Worm (Caenorhabditis elegans) whole organism, young adult: ENCODE data around the gene col-91.

Experiments
- B0035.1 ChIP-seq: sonication (generic microtip); optimal IDR thresholded peaks from 2 replicates; lab custom pipeline; 2016; ENCODE audit warnings: missing genetic modification characterization, mild to moderate bottlenecking, missing compliant biosample characterization, missing genotype, missing genetic modification reagents
- B0261.1 ChIP-seq: sonication (generic microtip); optimal IDR thresholded peaks from 2 replicates; lab custom pipeline; 2016; ENCODE audit warnings: mild to moderate bottlenecking, missing genetic modification characterization, moderate library complexity, missing compliant biosample characterization
- C06A6.2 ChIP-seq: fragments of 200-800 bp; sonication (Bioruptor generic); conservative IDR thresholded peaks from 2 replicates; pipeline ENCODE4 v1.3.6; 2022; ENCODE audit warnings: missing genetic modification characterization, missing compliant biosample characterization
- C17E4.6 ChIP-seq: fragments of 200-800 bp; sonication (Bioruptor generic); IDR thresholded peaks from 2 replicates; pipeline ENCODE4 v1.3.6; 2022; ENCODE audit warnings: missing genetic modification reagents, missing genetic modification characterization, missing compliant biosample characterization
- F10E7.11 ChIP-seq: sonication (generic microtip); optimal IDR thresholded peaks from 2 replicates; lab custom pipeline; 2017; ENCODE audit warnings: mild to moderate bottlenecking, missing genetic modification characterization, moderate library complexity, missing compliant biosample characterization
- F23B12.7 ChIP-seq: sonication (generic microtip); optimal IDR thresholded peaks from 2 replicates; lab custom pipeline; 2017; ENCODE audit warnings: missing genetic modification characterization, mild to moderate bottlenecking, missing compliant biosample characterization, antibody characterized with exemption, moderate library complexity; ENCODE audit not compliant: insufficient read depth
- F52B5.7 ChIP-seq: sonication (generic microtip); optimal IDR thresholded peaks from 2 replicates; lab custom pipeline; 2016; ENCODE audit warnings: mild to moderate bottlenecking, missing genetic modification characterization, missing compliant biosample characterization
- T26A5.8 ChIP-seq: sonication (generic microtip); optimal IDR thresholded peaks from 2 replicates; lab custom pipeline; 2016; ENCODE audit warnings: missing genetic modification characterization, missing compliant biosample characterization
- Y53F4B.3 ChIP-seq: fragments of 200-800 bp; sonication (Bioruptor generic); IDR thresholded peaks from 2 replicates; pipeline ENCODE4 v1.3.6; 2022; ENCODE audit warnings: missing genetic modification reagents, missing genetic modification characterization, missing compliant biosample characterization
- athp-1 ChIP-seq: sonication (generic microtip); optimal IDR thresholded peaks from 2 replicates; lab custom pipeline; 2017; ENCODE audit warnings: mild to moderate bottlenecking, missing genetic modification characterization, missing compliant biosample characterization
- attf-5 ChIP-seq: fragments of 200-800 bp; sonication (Bioruptor generic); optimal IDR thresholded peaks from 2 replicates; lab custom pipeline; 2018; ENCODE audit warnings: mild to moderate bottlenecking, missing genetic modification characterization, missing compliant biosample characterization
- bed-1 ChIP-seq: fragments of 200-800 bp; sonication (Bioruptor generic); IDR thresholded peaks from 2 replicates; pipeline ENCODE4 v1.3.6; 2022; ENCODE audit warnings: missing genetic modification reagents, missing genetic modification characterization, missing compliant biosample characterization
- bed-2 ChIP-seq: fragments of 200-800 bp; sonication (Bioruptor generic); IDR thresholded peaks from 2 replicates; pipeline ENCODE4 v1.3.6; 2022; ENCODE audit warnings: missing genetic modification reagents, missing genetic modification characterization, missing compliant biosample characterization
- ccch-3 ChIP-seq: fragments of 200-800 bp; sonication (Bioruptor generic); optimal IDR thresholded peaks from 2 replicates; lab custom pipeline; 2018; ENCODE audit warnings: mild to moderate bottlenecking, missing genetic modification characterization, missing compliant biosample characterization
- ceh-100 ChIP-seq: fragments of 200-800 bp; sonication (Bioruptor generic); IDR thresholded peaks from 2 replicates; pipeline ENCODE4 v1.3.6; 2022; ENCODE audit warnings: missing genetic modification reagents, missing genetic modification characterization, missing compliant biosample characterization
- ceh-27 ChIP-seq: fragments of 200-800 bp; sonication (Bioruptor generic); optimal IDR thresholded peaks from 2 replicates; lab custom pipeline; 2018; ENCODE audit warnings: mild to moderate bottlenecking, missing genetic modification characterization, moderate library complexity, missing compliant biosample characterization
- dox-1 ChIP-seq: fragments of 200-800 bp; sonication (Bioruptor generic); IDR thresholded peaks from 2 replicates; pipeline ENCODE4 v1.3.6; 2022; ENCODE audit warnings: missing genetic modification reagents, missing genetic modification characterization, missing compliant biosample characterization
- egrh-3 ChIP-seq: fragments of 200-800 bp; sonication (Bioruptor generic); IDR thresholded peaks from 2 replicates; pipeline ENCODE4 v1.3.6; 2022; ENCODE audit warnings: missing genetic modification reagents, missing genetic modification characterization, missing compliant biosample characterization
- gei-17 ChIP-seq: fragments of 200-800 bp; sonication (Bioruptor generic); optimal IDR thresholded peaks from 2 replicates; lab custom pipeline; 2018; ENCODE audit warnings: mild to moderate bottlenecking, missing genetic modification characterization, missing compliant biosample characterization
- lag-1 ChIP-seq: fragments of 200-800 bp; sonication (Bioruptor generic); IDR thresholded peaks from 2 replicates; pipeline ENCODE4 v1.3.6; 2022; ENCODE audit warnings: missing genetic modification reagents, missing genetic modification characterization, missing compliant biosample characterization
- lin-26 ChIP-seq: fragments of 200-800 bp; sonication (Bioruptor generic); IDR thresholded peaks from 2 replicates; pipeline ENCODE4 v1.3.6; 2022; ENCODE audit warnings: missing genetic modification reagents, missing genetic modification characterization, missing compliant biosample characterization
- lsy-27 ChIP-seq: sonication (generic microtip); optimal IDR thresholded peaks from 2 replicates; lab custom pipeline; 2017; ENCODE audit warnings: missing genetic modification characterization, mild to moderate bottlenecking, missing compliant biosample characterization, antibody characterized with exemption, missing genotype, borderline replicate concordance; ENCODE audit not compliant: insufficient read depth
- madf-8 ChIP-seq: fragments of 200-800 bp; sonication (Bioruptor generic); conservative IDR thresholded peaks from 2 replicates; pipeline ENCODE4 v1.3.6; 2022; ENCODE audit warnings: missing genetic modification reagents, missing genetic modification characterization, missing compliant biosample characterization
- mcd-1 ChIP-seq: fragments of 200-800 bp; sonication (Bioruptor generic); IDR thresholded peaks from 2 replicates; pipeline ENCODE4 v1.3.6; 2022; ENCODE audit warnings: missing genetic modification reagents, missing genetic modification characterization, missing compliant biosample characterization
- nfyb-1 ChIP-seq: fragments of 200-800 bp; sonication (Bioruptor generic); IDR thresholded peaks from 2 replicates; pipeline ENCODE4 v1.3.6; 2022; ENCODE audit warnings: missing genetic modification reagents, missing genetic modification characterization, missing compliant biosample characterization
- nhr-80 ChIP-seq: sonication (generic microtip); optimal IDR thresholded peaks from 2 replicates; lab custom pipeline; 2016; ENCODE audit warnings: missing genetic modification characterization, missing compliant biosample characterization
- nhr-90 ChIP-seq: sonication (generic microtip); optimal IDR thresholded peaks from 2 replicates; lab custom pipeline; 2016; ENCODE audit warnings: missing genotype, mild to moderate bottlenecking, missing genetic modification characterization, missing compliant biosample characterization
- rec-8 ChIP-seq, 2 experiments: sonication (generic microtip); optimal IDR thresholded peaks; 2 replicates each; lab custom pipeline; 2016; ENCODE audit warnings: mild to moderate bottlenecking in 2 of 2, missing genetic modification characterization in 2 of 2, missing genetic modification reagents in 2 of 2, missing genotype in 2 of 2, missing biosample characterization in 1 of 2, missing compliant biosample characterization in 1 of 2, moderate library complexity in 1 of 2
- snpc-3.4 ChIP-seq: sonication (generic microtip); optimal IDR thresholded peaks from 2 replicates; lab custom pipeline; 2017; ENCODE audit warnings: missing genetic modification characterization, mild to moderate bottlenecking, missing compliant biosample characterization, antibody characterized with exemption, moderate library complexity, missing genotype, missing genetic modification reagents
- tlf-1 ChIP-seq: fragments of 200-800 bp; sonication (Bioruptor generic); optimal IDR thresholded peaks from 2 replicates; lab custom pipeline; 2018; ENCODE audit warnings: mild to moderate bottlenecking, missing genetic modification characterization, missing compliant biosample characterization
- unc-130 ChIP-seq: sonication (generic microtip); optimal IDR thresholded peaks from 2 replicates; lab custom pipeline; 2016; ENCODE audit warnings: missing genetic modification reagents, missing genetic modification characterization, missing compliant biosample characterization
- unc-62 ChIP-seq: fragments of 150-350 bp; optimal IDR thresholded peaks from 2 replicates; lab custom pipeline; 2014; ENCODE audit warnings: missing biosample characterization, missing genetic modification reagents, missing genetic modification characterization
- zfh-2 ChIP-seq: fragments of 200-800 bp; sonication (Bioruptor generic); conservative IDR thresholded peaks from 2 replicates; pipeline ENCODE4 v1.3.6; 2022; ENCODE audit warnings: missing genetic modification reagents, missing genetic modification characterization, missing compliant biosample characterization

col-91 gene

ce11 chrIII:8268296-8268695 lies 4.8 kb upstream of the col-91 start, which contains the start of the genes F09G8.7 and crn-7:
F09G8.7 (minus strand) TSS chrIII:8268355.
crn-7 (plus strand) TSS chrIII:8268531.
- peak; percentile 29 for TF ChIP-seq F23B12.7 (tag; lab: Kevin White, UChicago)
- TF ChIP-seq nhr-90 (tag; lab: Kevin White, UChicago), result no peak
- peak; percentile 53 for TF ChIP-seq nhr-80 (tag; lab: Kevin White, UChicago)
- peak; percentile 35; the same call in 1 of the 2 replicates for TF ChIP-seq dox-1 (GFP tag; lab: Robert Waterston, UW)
- TF ChIP-seq gei-17 (GFP tag; lab: Kevin White, UChicago), result no peak
- TF ChIP-seq C17E4.6 (GFP tag; lab: Robert Waterston, UW), result no peak
- no peak for TF ChIP-seq lag-1 (GFP tag; lab: Robert Waterston, UW)
- no peak for TF ChIP-seq Y53F4B.3 (GFP tag; lab: Robert Waterston, UW)
- TF ChIP-seq lsy-27, result no peak
- TF ChIP-seq attf-5 (GFP tag; lab: Kevin White, UChicago), result peak; percentile 44
- no peak for TF ChIP-seq bed-1 (GFP tag; lab: Robert Waterston, UW)
- TF ChIP-seq unc-130 (GFP tag; lab: Kevin White, UChicago), result no peak
- TF ChIP-seq mcd-1 (GFP tag; lab: Robert Waterston, UW), result 0 out of 2 replicates have a peak, but pooled peaks have one; percentile 21

DNA sequence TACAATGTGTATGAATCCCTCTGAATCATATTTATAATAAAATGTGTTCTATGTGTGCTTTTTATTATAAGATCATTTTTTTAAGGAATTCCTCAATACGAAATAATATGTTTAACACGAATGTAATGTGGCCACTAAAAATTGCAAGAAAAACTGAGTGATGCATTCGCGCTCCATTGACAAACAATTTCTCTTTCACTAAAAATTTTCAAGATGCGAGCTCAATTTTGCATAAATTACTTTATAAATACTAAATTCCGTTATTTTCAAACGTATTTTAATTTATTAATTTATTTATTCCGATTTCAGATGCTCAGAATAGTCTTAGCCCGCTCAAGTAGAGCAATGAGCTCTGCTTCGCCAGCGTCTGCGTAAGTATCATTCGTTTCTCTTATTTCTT lies 2.3 kb upstream of the col-91 start, which contains the start of gene mrps-9:
Gene mrps-9, plus strand, starts transcription at position 310 of the 400 bp plus-strand sequence.
- no peak for TF ChIP-seq ccch-3 (GFP tag; lab: Kevin White, UChicago)
- TF ChIP-seq mcd-1 (GFP tag; lab: Robert Waterston, UW), result peak; percentile 86
- no peak for TF ChIP-seq lin-26 (GFP tag; lab: Robert Waterston, UW)
- no peak for TF ChIP-seq tlf-1 (GFP tag; lab: Kevin White, UChicago)
- TF ChIP-seq C06A6.2 (GFP tag; lab: Robert Waterston, UW), result no peak
- TF ChIP-seq B0261.1 (tag; lab: Kevin White, UChicago), result no peak
- no peak for TF ChIP-seq attf-5 (GFP tag; lab: Kevin White, UChicago)

DNA sequence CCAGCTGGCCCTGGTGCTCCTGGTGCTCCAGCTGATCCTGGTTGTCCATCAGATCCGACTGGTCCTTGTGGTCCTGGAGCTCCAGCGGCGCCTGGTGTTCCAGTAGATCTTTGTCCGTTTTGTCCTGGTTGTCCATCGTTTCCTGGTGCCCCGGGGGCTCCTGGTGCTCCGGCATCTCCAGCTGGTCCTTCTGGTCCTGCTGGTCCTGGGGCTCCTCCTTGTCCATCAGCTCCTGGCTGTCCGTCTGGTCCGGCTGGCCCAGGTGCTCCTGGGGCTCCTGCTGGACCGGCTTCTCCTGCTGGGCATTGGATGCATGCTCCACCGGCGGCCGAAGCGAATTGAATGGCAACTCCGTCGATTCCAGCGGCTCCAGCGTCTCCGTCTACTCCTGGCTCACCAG lies 865 bp downstream of the col-91 start:
- TF ChIP-seq bed-2 (GFP tag; lab: Robert Waterston, UW), result no peak
- peak; percentile 97 for TF ChIP-seq egrh-3 (GFP tag; lab: Robert Waterston, UW)
- 0 out of 2 replicates have a peak, but pooled peaks have one; percentile 9 for TF ChIP-seq nfyb-1 (GFP tag; lab: Robert Waterston, UW)
- TF ChIP-seq mcd-1 (GFP tag; lab: Robert Waterston, UW), result peak; percentile 27; the same call in 1 of the 2 replicates
- no peak for TF ChIP-seq rec-8 (tag; optimal IDR thresholded peaks at IDR 0.05; lab: Kevin White, UChicago)
- peak; percentile 44 for TF ChIP-seq F52B5.7 (tag; lab: Kevin White, UChicago)
- TF ChIP-seq zfh-2 (GFP tag; lab: Robert Waterston, UW), result peak; percentile 95
- TF ChIP-seq dox-1 (GFP tag; lab: Robert Waterston, UW), result 0 out of 2 replicates have a peak, but pooled peaks have one; percentile 23
- TF ChIP-seq ceh-27 (GFP tag; lab: Kevin White, UChicago), result no peak

- TF ChIP-seq rec-8 (tag; optimal IDR thresholded peaks at IDR 0.05; lab: Kevin White, UChicago), result no peak
- no peak for TF ChIP-seq B0035.1 (tag; lab: Kevin White, UChicago)
- TF ChIP-seq nfyb-1 (GFP tag; lab: Robert Waterston, UW), result no peak
- TF ChIP-seq ceh-100 (GFP tag; lab: Robert Waterston, UW), result no peak
- TF ChIP-seq snpc-3.4 (tag; lab: Kevin White, UChicago), result no peak
- no peak for TF ChIP-seq madf-8 (GFP tag; lab: Robert Waterston, UW)
- TF ChIP-seq zfh-2 (GFP tag; lab: Robert Waterston, UW), result no peak
- no peak for TF ChIP-seq athp-1
- TF ChIP-seq gei-17 (GFP tag; lab: Kevin White, UChicago), result no peak
- no peak for TF ChIP-seq unc-130 (GFP tag; lab: Kevin White, UChicago)
- TF ChIP-seq unc-62 (GFP tag; lab: Kevin White, UChicago), result no peak
- TF ChIP-seq C06A6.2 (GFP tag; lab: Robert Waterston, UW), result no peak
- TF ChIP-seq T26A5.8 (tag; lab: Kevin White, UChicago), result no peak
- TF ChIP-seq B0261.1 (tag; lab: Kevin White, UChicago), result no peak
- no peak for TF ChIP-seq attf-5 (GFP tag; lab: Kevin White, UChicago)
- no peak for TF ChIP-seq F10E7.11
Measured at ce11 chrIII:8258045-8258444, 5.4 kb downstream of the col-91 start, which contains the start of gene ncr-2. ncr-2 (plus strand) TSS chrIII:8258345.
